Fruit fly (Drosophila melanogaster) whole organism, embryonic: ENCODE measurements around the gene tho2.

Experiments used
- Adf1 ChIP-seq: fragments of 200-800 bp; sonication (Bioruptor generic); IDR thresholded peaks from 2 replicates; pipeline ENCODE4 v1.3.6; 2022; ENCODE audit warnings: missing biosample characterization, missing genetic modification characterization
- Asciz ChIP-seq: fragments of 200-800 bp; sonication (Bioruptor generic); optimal IDR thresholded peaks from 2 replicates; lab custom pipeline; 2017; ENCODE audit warnings: missing biosample characterization, mild to moderate bottlenecking, missing genetic modification characterization, missing genetic modification reagents
- Atf-2 ChIP-seq: fragments of 200-800 bp; sonication (Bioruptor generic); optimal IDR thresholded peaks from 2 replicates; lab custom pipeline; 2016; ENCODE audit warnings: missing biosample characterization, missing genetic modification characterization
- Atf6 ChIP-seq: fragments of 200-800 bp; sonication (Bioruptor generic); IDR thresholded peaks from 2 replicates; pipeline ENCODE4 v1.3.6; 2022; ENCODE audit warnings: missing biosample characterization, missing genetic modification characterization
- B-H2 ChIP-seq: fragments of 200-800 bp; sonication (Bioruptor generic); optimal IDR thresholded peaks from 2 replicates; lab custom pipeline; 2018; ENCODE audit warnings: missing biosample characterization, mild to moderate bottlenecking, missing genetic modification characterization
- CG16813 ChIP-seq: fragments of 200-800 bp; sonication (Bioruptor generic); IDR thresholded peaks from 3 replicates; pipeline ENCODE4 v1.3.6; 2022; ENCODE audit warnings: missing biosample characterization, missing genetic modification characterization; ENCODE audit not compliant: partially characterized antibody
- CG18764 ChIP-seq: fragments of 200-800 bp; sonication (Bioruptor generic); optimal IDR thresholded peaks from 3 replicates; lab custom pipeline; 2016; ENCODE audit warnings: missing biosample characterization, missing genetic modification characterization
- CG2129 ChIP-seq: fragments of 200-800 bp; sonication (Bioruptor generic); IDR thresholded peaks from 2 replicates; pipeline ENCODE4 v1.3.6; 2022; ENCODE audit warnings: missing biosample characterization, missing genetic modification characterization; ENCODE audit not compliant: partially characterized antibody
- CG30403 ChIP-seq: fragments of 200-800 bp; sonication (Bioruptor generic); optimal IDR thresholded peaks from 3 replicates; lab custom pipeline; 2016; ENCODE audit warnings: missing biosample characterization, missing genetic modification characterization
- CG32767 ChIP-seq: fragments of 200-800 bp; sonication (Bioruptor generic); IDR thresholded peaks from 2 replicates; pipeline ENCODE4 v1.3.6; 2022; ENCODE audit warnings: missing biosample characterization, missing genetic modification characterization
- CG4730 ChIP-seq: fragments of 200-800 bp; sonication (Bioruptor generic); IDR thresholded peaks from 2 replicates; pipeline ENCODE4 v1.3.6; 2022; ENCODE audit warnings: missing biosample characterization, missing genetic modification characterization
- CG6254 ChIP-seq: fragments of 200-800 bp; sonication (Bioruptor generic); optimal IDR thresholded peaks from 3 replicates; lab custom pipeline; 2017; ENCODE audit warnings: mild to moderate bottlenecking, missing biosample characterization, missing genetic modification reagents, missing genetic modification characterization
- CG6654 ChIP-seq: fragments of 200-800 bp; sonication (Bioruptor generic); optimal IDR thresholded peaks from 2 replicates; lab custom pipeline; 2017; ENCODE audit warnings: missing biosample characterization, mild to moderate bottlenecking, missing genetic modification characterization
- CG6689 ChIP-seq: fragments of 200-800 bp; sonication (Bioruptor generic); IDR thresholded peaks from 2 replicates; pipeline ENCODE4 v1.3.6; 2022; ENCODE audit warnings: missing biosample characterization, missing genetic modification characterization
- CG9215 ChIP-seq: fragments of 200-800 bp; sonication (Bioruptor generic); IDR thresholded peaks from 2 replicates; pipeline ENCODE4 v1.3.6; 2022; ENCODE audit warnings: missing biosample characterization, missing genetic modification characterization
- CG9932 ChIP-seq: fragments of 200-800 bp; sonication (Bioruptor generic); IDR thresholded peaks from 2 replicates; pipeline ENCODE4 v1.3.6; 2022; ENCODE audit warnings: missing biosample characterization, missing genetic modification characterization
- Eip74EF ChIP-seq, 2 experiments: fragments of 200-800 bp in 1 of 2; fragments of >200 bp in 1 of 2; sonication (Bioruptor generic) in 1 of 2; optimal IDR thresholded peaks; 2 replicates each; lab custom pipeline; 2017 to 2019; ENCODE audit warnings: missing biosample characterization in 2 of 2, missing genetic modification characterization in 2 of 2, mild to moderate bottlenecking in 1 of 2, moderate library complexity in 1 of 2
- Ets97D ChIP-seq: fragments of 200-800 bp; sonication (Bioruptor generic); optimal IDR thresholded peaks from 3 replicates; lab custom pipeline; 2016; ENCODE audit warnings: missing biosample characterization, missing genetic modification characterization
- HLH54F ChIP-seq: fragments of 200-800 bp; sonication (Bioruptor generic); optimal IDR thresholded peaks from 3 replicates; lab custom pipeline; 2016; ENCODE audit warnings: missing biosample characterization, missing genetic modification characterization
- Hr51 ChIP-seq, 2 experiments: fragments of 200-800 bp; sonication (Bioruptor generic); optimal IDR thresholded peaks; 2 replicates in 1 of 2; 3 replicates in 1 of 2; lab custom pipeline; 2016 to 2018; ENCODE audit warnings: missing biosample characterization in 2 of 2, missing genetic modification characterization in 2 of 2, mild to moderate bottlenecking in 1 of 2, moderate library complexity in 1 of 2
- Hsf ChIP-seq: fragments of 200-800 bp; sonication (Bioruptor generic); optimal IDR thresholded peaks from 3 replicates; lab custom pipeline; 2016; ENCODE audit warnings: missing biosample characterization, missing genetic modification characterization
- Max ChIP-seq: fragments of 200-800 bp; sonication (Bioruptor generic); optimal IDR thresholded peaks from 2 replicates; lab custom pipeline; 2016; ENCODE audit warnings: missing biosample characterization, mild to moderate bottlenecking, missing genetic modification characterization
- Med ChIP-seq: fragments of 200-800 bp; sonication (Bioruptor generic); peaks from one replicate; lab custom pipeline; 2016; ENCODE audit warnings: missing biosample characterization, missing genetic modification characterization, mild to moderate bottlenecking, inconsistent platforms, moderate library complexity
- NC2β ChIP-seq: fragments of 200-800 bp; sonication (Bioruptor generic); optimal IDR thresholded peaks from 2 replicates; lab custom pipeline; 2016; ENCODE audit warnings: missing biosample characterization, missing genetic modification characterization
- NFAT ChIP-seq: fragments of 200-800 bp; sonication (Bioruptor generic); IDR thresholded peaks from 2 replicates; pipeline ENCODE4 v1.3.6; 2022; ENCODE audit warnings: missing biosample characterization, missing genetic modification characterization
- PHDP ChIP-seq: fragments of 200-800 bp; sonication (Bioruptor generic); optimal IDR thresholded peaks from 3 replicates; lab custom pipeline; 2018; ENCODE audit warnings: missing biosample characterization, mild to moderate bottlenecking, missing genetic modification characterization, moderate library complexity
- Sox102F ChIP-seq: fragments of 200-800 bp; sonication (Bioruptor generic); optimal IDR thresholded peaks from 2 replicates; lab custom pipeline; 2018; ENCODE audit warnings: missing biosample characterization, mild to moderate bottlenecking, missing genetic modification characterization, moderate library complexity
- Spps ChIP-seq: fragments of 200-800 bp; sonication (Bioruptor generic); optimal IDR thresholded peaks from 2 replicates; lab custom pipeline; 2018; ENCODE audit warnings: missing biosample characterization, mild to moderate bottlenecking, missing genetic modification characterization
- br ChIP-seq: fragments of >200 bp; optimal IDR thresholded peaks from 2 replicates; lab custom pipeline; 2017
- cas ChIP-seq: fragments of 200-800 bp; sonication (Bioruptor generic); IDR thresholded peaks from 2 replicates; pipeline ENCODE4 v1.3.6; 2022; ENCODE audit warnings: missing biosample characterization, missing genetic modification characterization
- chm ChIP-seq: fragments of 200-800 bp; sonication (Bioruptor generic); IDR thresholded peaks from 2 replicates; pipeline ENCODE4 v1.3.6; 2022; ENCODE audit warnings: missing biosample characterization, missing genetic modification characterization
- dmrt11E ChIP-seq: fragments of 200-800 bp; sonication (Bioruptor generic); optimal IDR thresholded peaks from 3 replicates; lab custom pipeline; 2018; ENCODE audit warnings: missing biosample characterization, mild to moderate bottlenecking, missing genetic modification characterization, moderate library complexity
- emc ChIP-seq: fragments of 200-800 bp; sonication (Bioruptor generic); optimal IDR thresholded peaks from 2 replicates; lab custom pipeline; 2016; ENCODE audit warnings: missing biosample characterization, missing genetic modification characterization
- en ChIP-seq: fragments of 200-800 bp; sonication (Bioruptor generic); optimal IDR thresholded peaks from 2 replicates; lab custom pipeline; 2016; ENCODE audit warnings: missing biosample characterization, missing genetic modification characterization
- exex ChIP-seq: fragments of 200-800 bp; sonication (Bioruptor generic); optimal IDR thresholded peaks from 4 replicates; lab custom pipeline; 2018; ENCODE audit warnings: missing biosample characterization, mild to moderate bottlenecking, missing genetic modification characterization, moderate library complexity
- fd3F ChIP-seq: fragments of 200-800 bp; sonication (Bioruptor generic); optimal IDR thresholded peaks from 2 replicates; lab custom pipeline; 2018; ENCODE audit warnings: missing biosample characterization, mild to moderate bottlenecking, missing genetic modification characterization, moderate library complexity
- gcm2 ChIP-seq: fragments of 200-800 bp; sonication (Bioruptor generic); optimal IDR thresholded peaks from 2 replicates; lab custom pipeline; 2016; ENCODE audit warnings: missing biosample characterization, missing genetic modification characterization
- grau ChIP-seq: fragments of 200-800 bp; optimal IDR thresholded peaks from 3 replicates; lab custom pipeline; 2019; ENCODE audit warnings: missing biosample characterization, mild to moderate bottlenecking, missing genetic modification characterization, moderate library complexity
- gro ChIP-seq: fragments of 200-800 bp; sonication (Bioruptor generic); optimal IDR thresholded peaks from 2 replicates; lab custom pipeline; 2016; ENCODE audit warnings: missing biosample characterization, missing genetic modification characterization
- hkb ChIP-seq, 2 experiments: fragments of 200-800 bp in 1 of 2; fragments of >200 bp in 1 of 2; sonication (Bioruptor generic) in 1 of 2; IDR thresholded peaks in 1 of 2; optimal IDR thresholded peaks in 1 of 2; 2 replicates each; pipeline versions ENCODE4 v1.3.6 to Lab custom; 2017 to 2022; ENCODE audit warnings: missing biosample characterization in 1 of 2, missing genetic modification characterization in 1 of 2
- ind ChIP-seq: fragments of 200-800 bp; sonication (Bioruptor generic); optimal IDR thresholded peaks from 3 replicates; lab custom pipeline; 2016; ENCODE audit warnings: missing biosample characterization, missing genetic modification characterization
- insv ChIP-seq, 2 experiments: fragments of 200-800 bp; sonication (Bioruptor generic); optimal IDR thresholded peaks; 3 replicates each; lab custom pipeline; 2016 to 2018; ENCODE audit warnings: missing biosample characterization in 2 of 2, missing genetic modification characterization in 2 of 2
- lbe ChIP-seq: fragments of 200-800 bp; sonication (Bioruptor generic); optimal IDR thresholded peaks from 2 replicates; lab custom pipeline; 2016; ENCODE audit warnings: missing biosample characterization, mild to moderate bottlenecking, missing genetic modification characterization
- nau ChIP-seq: fragments of 200-800 bp; sonication (Bioruptor generic); optimal IDR thresholded peaks from 3 replicates; lab custom pipeline; 2017; ENCODE audit warnings: missing biosample characterization, mild to moderate bottlenecking, missing genetic modification characterization, missing genetic modification reagents
- pho ChIP-seq: fragments of 200-800 bp; sonication (Bioruptor generic); optimal IDR thresholded peaks from 2 replicates; lab custom pipeline; 2016; ENCODE audit warnings: missing biosample characterization, missing genetic modification characterization
- row ChIP-seq: fragments of 200-800 bp; sonication (Bioruptor generic); IDR thresholded peaks from 3 replicates; pipeline ENCODE4 v1.3.6; 2022; ENCODE audit warnings: missing biosample characterization, missing genetic modification characterization
- run ChIP-seq: fragments of 200-800 bp; sonication (Bioruptor generic); optimal IDR thresholded peaks from 3 replicates; lab custom pipeline; 2018; ENCODE audit warnings: missing biosample characterization, mild to moderate bottlenecking, missing genetic modification characterization
- zen ChIP-seq: fragments of 200-800 bp; sonication (Bioruptor generic); optimal IDR thresholded peaks from 3 replicates; lab custom pipeline; 2018; ENCODE audit warnings: missing biosample characterization, mild to moderate bottlenecking, missing genetic modification characterization, moderate library complexity
- zfh2 ChIP-seq: fragments of 200-800 bp; sonication (Bioruptor generic); optimal IDR thresholded peaks from 2 replicates; lab custom pipeline; 2016; ENCODE audit warnings: missing biosample characterization, missing genetic modification characterization

Gene tho2

DNA sequence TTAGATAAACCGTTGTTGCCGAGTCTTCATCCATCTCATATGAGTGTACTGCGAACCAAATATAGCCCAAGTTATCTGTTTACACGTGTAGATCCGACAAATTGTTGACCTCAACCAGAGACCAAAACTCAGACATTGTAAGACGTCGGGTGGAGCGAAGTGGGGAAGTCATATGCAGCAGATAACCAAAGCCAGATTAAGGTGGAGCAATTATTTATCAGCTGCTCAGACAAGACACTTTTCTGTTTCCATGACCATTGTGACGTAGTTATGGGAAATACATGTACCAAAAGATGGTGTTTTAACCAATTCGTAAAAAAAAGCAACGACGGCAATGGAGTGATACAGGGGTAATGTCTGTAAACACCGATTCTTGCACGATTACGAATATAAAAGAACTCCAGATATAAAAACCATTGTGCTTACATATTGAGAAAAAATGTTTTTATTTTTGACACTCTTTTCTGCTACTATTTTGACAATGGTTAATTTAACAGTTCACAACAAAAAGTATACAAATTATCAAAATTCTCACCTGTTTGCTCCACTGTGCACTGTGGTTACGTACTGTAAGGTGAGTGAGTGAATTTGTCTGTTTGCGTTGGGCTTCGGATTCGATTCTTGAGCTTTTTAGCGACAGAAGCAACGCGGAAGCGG lies 32.5 kb upstream of the tho2 start (continued):
- TF ChIP-seq Ets97D (GFP tag; lab: Kevin White, UChicago), result no peak
- TF ChIP-seq en, result peak; percentile 31
- no peak for TF ChIP-seq emc (GFP tag; lab: Kevin White, UChicago)
- TF ChIP-seq Atf6, result peak; percentile 58; the same call in 1 of the 2 replicates
- TF ChIP-seq PHDP (tag; lab: Kevin White, UChicago), result peak; percentile 50
- peak; percentile 48 for TF ChIP-seq Max (GFP tag; lab: Kevin White, UChicago)
- TF ChIP-seq CG30403 (GFP tag; lab: Kevin White, UChicago), result peak; percentile 56
- TF ChIP-seq CG9932 (GFP tag; lab: Robert Waterston, UW), result peak; percentile 70
- TF ChIP-seq CG6254 (GFP tag; lab: Kevin White, UChicago), result no peak
- TF ChIP-seq zen (tag; lab: Kevin White, UChicago), result no peak
- no peak for TF ChIP-seq chm
- peak; percentile 21 for TF ChIP-seq CG18764 (GFP tag; lab: Kevin White, UChicago)
- no peak for TF ChIP-seq Eip74EF (GFP tag; optimal IDR thresholded peaks at IDR 0.05; lab: Kevin White, UChicago)
- peak; percentile 8 for TF ChIP-seq run (tag; lab: Kevin White, UChicago)
- 0 out of 2 replicates have a peak, but pooled peaks have one; percentile 31 for TF ChIP-seq CG9215 (GFP tag; lab: Robert Waterston, UW)
- peak; percentile 64 for TF ChIP-seq gcm2
- TF ChIP-seq CG2129 (GFP tag; lab: Robert Waterston, UW), result no peak
- TF ChIP-seq exex (tag; lab: Kevin White, UChicago), result no peak
- peak; percentile 68 for TF ChIP-seq row (GFP tag; lab: Robert Waterston, UW)
- peak; percentile 0 for TF ChIP-seq fd3F
- peak; percentile 50 for TF ChIP-seq Sox102F (GFP tag; lab: Kevin White, UChicago)
- peak; percentile 62 for TF ChIP-seq gro (GFP tag; lab: Kevin White, UChicago)
- TF ChIP-seq Spps (tag; lab: Kevin White, UChicago), result no peak
- no peak for TF ChIP-seq Adf1 (GFP tag; lab: Robert Waterston, UW)
- TF ChIP-seq ind, result peak; percentile 53
- no peak for TF ChIP-seq cas
- TF ChIP-seq B-H2 (GFP tag; lab: Kevin White, UChicago), result no peak
- peak; percentile 93 for TF ChIP-seq Med (GFP tag; lab: Kevin White, UChicago)
- TF ChIP-seq NC2β (GFP tag; lab: Kevin White, UChicago), result peak; percentile 5
- peak; percentile 59 for TF ChIP-seq Hsf (GFP tag; lab: Kevin White, UChicago)
- peak; percentile 40 for TF ChIP-seq zfh2 (GFP tag; lab: Kevin White, UChicago)
- peak; percentile 39 to 59 for TF ChIP-seq Hr51 (GFP tag; optimal IDR thresholded peaks at IDR 0.05; lab: Kevin White, UChicago)
- peak; percentile 56 for TF ChIP-seq HLH54F (GFP tag; lab: Kevin White, UChicago)
- TF ChIP-seq insv (GFP tag; optimal IDR thresholded peaks at IDR 0.05; lab: Kevin White, UChicago), result no peak
- TF ChIP-seq CG4730 (GFP tag; lab: Robert Waterston, UW), result no peak
- no peak for TF ChIP-seq br (lab: Kevin White, UChicago)
- TF ChIP-seq grau (tag; lab: Kevin White, UChicago), result peak; percentile 61
- peak; percentile 38 for TF ChIP-seq nau (GFP tag; lab: Kevin White, UChicago)
- no peak for TF ChIP-seq CG16813 (GFP tag; lab: Robert Waterston, UW)
- TF ChIP-seq pho (GFP tag; lab: Kevin White, UChicago), result peak; percentile 72
- TF ChIP-seq Atf-2 (GFP tag; lab: Kevin White, UChicago), result peak; percentile 50
- TF ChIP-seq CG6654 (GFP tag; lab: Kevin White, UChicago), result no peak
- no peak for TF ChIP-seq NFAT (GFP tag; lab: Robert Waterston, UW)
- peak; percentile 26 for TF ChIP-seq dmrt11E (tag; lab: Kevin White, UChicago)
- TF ChIP-seq Asciz, result no peak
- 0 out of 2 replicates have a peak, but pooled peaks have one; percentile 25 for TF ChIP-seq CG6689
- 0 out of 2 replicates have a peak, but pooled peaks have one; percentile 20 for TF ChIP-seq CG32767 (GFP tag; lab: Robert Waterston, UW)
- no peak for TF ChIP-seq hkb (optimal IDR thresholded peaks at IDR 0.05; lab: Kevin White, UChicago)
- TF ChIP-seq hkb (GFP tag; IDR thresholded peaks at IDR 0.05; lab: Robert Waterston, UW), result peak; percentile 36; the same call in 1 of the 2 replicates
- TF ChIP-seq lbe (GFP tag; lab: Kevin White, UChicago), result peak; percentile 4
